Worm (Caenorhabditis elegans): ENCODE data around the gene C05G5.1.

Gene C05G5.1

ce11 chrX:14780176-14780575 lies 40.3 kb upstream of the C05G5.1 start:
- TF ChIP-seq nhr-20 (tag; optimal IDR thresholded peaks at IDR 0.05), result peak; percentile 74
- TF ChIP-seq unc-86 (tag; optimal IDR thresholded peaks at IDR 0.05), result no peak
- TF ChIP-seq rnt-1 (tag; optimal IDR thresholded peaks at IDR 0.05), result no peak
- no peak for TF ChIP-seq ceh-82 (tag; optimal IDR thresholded peaks at IDR 0.05)
- TF ChIP-seq mep-1 (tag; optimal IDR thresholded peaks at IDR 0.05), result no peak
- TF ChIP-seq lin-13 (GFP tag; optimal IDR thresholded peaks at IDR 0.05), result no peak
- no peak for TF ChIP-seq ces-1 (GFP tag; optimal IDR thresholded peaks at IDR 0.05)
- peak; percentile 82 for TF ChIP-seq nhr-85 (tag)
- TF ChIP-seq hpl-2 (GFP tag; optimal IDR thresholded peaks at IDR 0.05), result no peak
- TF ChIP-seq elt-3 (tag; optimal IDR thresholded peaks at IDR 0.05), result peak in 2 of 6 experiments; percentile 61 to 78
- TF ChIP-seq snpc-4 (tag; optimal IDR thresholded peaks at IDR 0.05), result no peak
- TF ChIP-seq snu-23 (GFP tag; optimal IDR thresholded peaks at IDR 0.05), result peak; percentile 54
- TF ChIP-seq efl-3 (GFP tag; optimal IDR thresholded peaks at IDR 0.05), result no peak
- no peak for TF ChIP-seq C34B4.2 (tag; optimal IDR thresholded peaks at IDR 0.05)
- TF ChIP-seq nhr-76 (tag; optimal IDR thresholded peaks at IDR 0.05), result no peak
- TF ChIP-seq ceh-88 (GFP tag; IDR thresholded peaks at IDR 0.05), result no peak
- no peak for TF ChIP-seq jun-1 (tag; optimal IDR thresholded peaks at IDR 0.05)
- no peak for TF ChIP-seq swsn-7 (tag; optimal IDR thresholded peaks at IDR 0.05)
- TF ChIP-seq lin-35 (GFP tag; optimal IDR thresholded peaks at IDR 0.05), result peak in 1 of 2 experiments; percentile 51
- no peak for TF ChIP-seq lir-3 (tag; optimal IDR thresholded peaks at IDR 0.05; ENCODE audit: poor library complexity)
- peak; percentile 54 for TF ChIP-seq lin-14 (GFP tag; optimal IDR thresholded peaks at IDR 0.05)
- no peak for TF ChIP-seq ztf-4 (tag; optimal IDR thresholded peaks at IDR 0.05)
- peak; percentile 61 for TF ChIP-seq blmp-1 (tag; optimal IDR thresholded peaks at IDR 0.05)
- TF ChIP-seq fkh-10 (GFP tag; optimal IDR thresholded peaks at IDR 0.05), result no peak
- TF ChIP-seq unc-30 (tag; optimal IDR thresholded peaks at IDR 0.05), result no peak
- no peak for TF ChIP-seq unc-130 (tag; optimal IDR thresholded peaks at IDR 0.05)
- TF ChIP-seq zag-1 (tag; optimal IDR thresholded peaks at IDR 0.05), result no peak
- TF ChIP-seq ets-5 (GFP tag; IDR thresholded peaks at IDR 0.05), result no peak
- TF ChIP-seq C16A3.4 (tag; optimal IDR thresholded peaks at IDR 0.05), result no peak
- no peak for TF ChIP-seq irx-1 (tag; optimal IDR thresholded peaks at IDR 0.05)
- TF ChIP-seq sox-4 (tag; optimal IDR thresholded peaks at IDR 0.05), result no peak
- peak in 1 of 2 experiments; percentile 8 for TF ChIP-seq lsy-2 (tag; optimal IDR thresholded peaks at IDR 0.05)
- no peak for TF ChIP-seq grh-1 (GFP tag; IDR thresholded peaks at IDR 0.05)
- TF ChIP-seq skn-1 (tag; optimal IDR thresholded peaks at IDR 0.05), result peak; percentile 18
- no peak for TF ChIP-seq aly-2 (tag; optimal IDR thresholded peaks at IDR 0.05)
- TF ChIP-seq ama-1 (optimal IDR thresholded peaks at IDR 0.05), result no peak
- no peak for TF ChIP-seq nhr-12 (tag; optimal IDR thresholded peaks at IDR 0.05)
- no peak for TF ChIP-seq aha-1 (tag; optimal IDR thresholded peaks at IDR 0.05)
- TF ChIP-seq efl-1 (optimal IDR thresholded peaks at IDR 0.05), result no peak
- no peak for TF ChIP-seq efl-1 (GFP tag; optimal IDR thresholded peaks at IDR 0.05 in 1 of 2)
- peak; percentile 18; the same call in 1 of the 2 replicates for TF ChIP-seq nhr-19 (GFP tag; conservative IDR thresholded peaks at IDR 0.05)
- TF ChIP-seq ceh-90 (tag; optimal IDR thresholded peaks at IDR 0.05), result no peak
- TF ChIP-seq nhr-71 (tag; optimal IDR thresholded peaks at IDR 0.05), result peak; percentile 61
- peak; percentile 37 for TF ChIP-seq nhr-90 (tag; optimal IDR thresholded peaks at IDR 0.05; ENCODE audit: poor library complexity)
- TF ChIP-seq nhr-11 (tag; optimal IDR thresholded peaks at IDR 0.05), result no peak
- TF ChIP-seq tbx-2 (tag; optimal IDR thresholded peaks at IDR 0.05), result peak; percentile 61
- TF ChIP-seq fkh-8 (tag; optimal IDR thresholded peaks at IDR 0.05), result no peak
- TF ChIP-seq alr-1 (tag; optimal IDR thresholded peaks at IDR 0.05; ENCODE audit: borderline replicate concordance), result no peak
- TF ChIP-seq nhr-47 (tag; optimal IDR thresholded peaks at IDR 0.05), result peak; percentile 20
- no peak for TF ChIP-seq ceh-63 (GFP tag; optimal IDR thresholded peaks at IDR 0.05)
- no peak for TF ChIP-seq nhr-237 (tag; optimal IDR thresholded peaks at IDR 0.05)
- TF ChIP-seq elt-2 (tag; optimal IDR thresholded peaks at IDR 0.05), result no peak
- peak in 1 of 2 experiments; percentile 62 for TF ChIP-seq mdl-1 (tag; optimal IDR thresholded peaks at IDR 0.05)
- TF ChIP-seq tlp-1 (tag; optimal IDR thresholded peaks at IDR 0.05), result no peak

Measured in whole organism, L1 larva.